Worm (Caenorhabditis elegans) whole organism, L4 larva: ENCODE data around the gene Y38C1BA.4.

ENCODE experiments used
- R02D3.7 ChIP-seq: fragments of 150-350 bp; sonication (generic microtip); optimal IDR thresholded peaks from 3 replicates; lab custom pipeline; 2014; ENCODE audit warnings: missing biosample characterization, missing genetic modification characterization
- ZK546.5 ChIP-seq, 2 experiments: sonication (generic microtip); optimal IDR thresholded peaks; 2 replicates each; lab custom pipeline; 2017; ENCODE audit warnings: missing biosample characterization in 2 of 2, missing genetic modification characterization in 2 of 2
- ama-1 ChIP-seq: fragments of 150-350 bp; optimal IDR thresholded peaks from 2 replicates; lab custom pipeline; 2014; ENCODE audit warnings: inconsistent platforms, mixed read lengths
- fos-1 ChIP-seq: fragments of 150-350 bp; optimal IDR thresholded peaks from 2 replicates; lab custom pipeline; 2014; ENCODE audit warnings: missing biosample characterization, missing genetic modification characterization
- gei-8 ChIP-seq: fragments of 200-800 bp; sonication (Bioruptor generic); optimal IDR thresholded peaks from 2 replicates; lab custom pipeline; 2018; ENCODE audit warnings: mild to moderate bottlenecking, missing genetic modification characterization, missing compliant biosample characterization
- lir-3 ChIP-seq: sonication (generic microtip); optimal IDR thresholded peaks from 2 replicates; lab custom pipeline; 2016; ENCODE audit warnings: mild to moderate bottlenecking, missing genetic modification characterization, missing compliant biosample characterization
- unc-130 ChIP-seq: sonication (generic microtip); optimal IDR thresholded peaks from 2 replicates; lab custom pipeline; 2016; ENCODE audit warnings: missing genetic modification reagents, missing genetic modification characterization, missing compliant biosample characterization

DNA sequence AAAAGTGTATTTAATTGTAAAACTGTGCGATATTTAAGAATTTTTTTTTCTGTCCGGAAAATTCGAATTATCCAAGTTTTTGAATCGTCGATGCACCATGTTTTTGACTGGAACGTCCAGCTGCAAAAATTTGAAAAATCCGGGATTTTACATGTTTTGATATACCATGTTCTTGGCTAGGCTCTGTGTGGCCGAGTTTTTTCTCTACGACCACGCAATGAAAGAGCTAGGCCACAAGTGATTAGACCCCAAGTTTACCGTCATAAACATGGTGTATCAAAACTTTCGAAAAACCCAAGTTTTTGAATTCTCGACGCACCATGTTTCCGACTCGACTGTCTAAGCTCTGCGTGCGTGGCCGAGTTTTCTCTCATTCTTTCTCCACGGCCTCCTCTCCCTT is 23.0 kb downstream of the Y38C1BA.4 start:
- TF ChIP-seq lir-3: no peak
- TF ChIP-seq R02D3.7 (tag; lab: Kevin White, UChicago): no peak
- TF ChIP-seq ama-1 (lab: Kevin White, UChicago): no peak
- no peak for TF ChIP-seq ZK546.5 (tag; optimal IDR thresholded peaks at IDR 0.05; lab: Kevin White, UChicago)
- no peak for TF ChIP-seq fos-1
- TF ChIP-seq gei-8: no peak
- TF ChIP-seq unc-130 (GFP tag; lab: Kevin White, UChicago): no peak
